Worm (Caenorhabditis elegans) whole organism, L4 larva: ENCODE data around the gene med-2.

Experiments used
- F26F4.8 ChIP-seq: fragments of 200-800 bp; sonication (Bioruptor generic); conservative IDR thresholded peaks from 2 replicates; pipeline ENCODE4 v1.3.6; 2022; ENCODE audit warnings: missing genetic modification characterization, missing compliant biosample characterization
- F37D6.2 ChIP-seq: sonication (generic microtip); optimal IDR thresholded peaks from 2 replicates; lab custom pipeline; 2016; ENCODE audit warnings: mild to moderate bottlenecking, missing genetic modification characterization, missing compliant biosample characterization
- F44E2.7 ChIP-seq: fragments of 200-800 bp; sonication (Bioruptor generic); IDR thresholded peaks from 2 replicates; pipeline ENCODE4 v2.1.2; 2022; ENCODE audit warnings: missing genetic modification characterization, missing compliant biosample characterization
- R02D3.7 ChIP-seq: fragments of 150-350 bp; sonication (generic microtip); optimal IDR thresholded peaks from 3 replicates; lab custom pipeline; 2014; ENCODE audit warnings: missing biosample characterization, missing genetic modification characterization
- T20F7.1 ChIP-seq: fragments of 200-800 bp; sonication (Bioruptor generic); optimal IDR thresholded peaks from 2 replicates; lab custom pipeline; 2018; ENCODE audit warnings: mild to moderate bottlenecking, missing genetic modification characterization, missing compliant biosample characterization
- T26A8.4 ChIP-seq: fragments of 200-800 bp; sonication (Bioruptor generic); IDR thresholded peaks from 2 replicates; pipeline ENCODE4 v1.3.6; 2022; ENCODE audit warnings: missing genetic modification characterization, missing compliant biosample characterization
- aly-2 ChIP-seq: sonication (generic microtip); optimal IDR thresholded peaks from 2 replicates; lab custom pipeline; 2018; ENCODE audit warnings: missing biosample characterization, missing genetic modification characterization
- arid-1 ChIP-seq: fragments of 200-800 bp; sonication (Bioruptor generic); conservative IDR thresholded peaks from 2 replicates; pipeline ENCODE4 v1.3.6; 2022; ENCODE audit warnings: missing genetic modification reagents, missing genetic modification characterization, missing compliant biosample characterization
- ceh-20 ChIP-seq: fragments of 200-800 bp; sonication (Bioruptor generic); IDR thresholded peaks from 2 replicates; pipeline ENCODE4 v1.3.6; 2022; ENCODE audit warnings: missing genetic modification reagents, missing genetic modification characterization, missing compliant biosample characterization
- ceh-28 ChIP-seq: fragments of 150-350 bp; optimal IDR thresholded peaks from 2 replicates; lab custom pipeline; 2014; ENCODE audit warnings: missing biosample characterization, missing genetic modification reagents, missing genetic modification characterization
- ceh-32 ChIP-seq: sonication (generic microtip); optimal IDR thresholded peaks from 2 replicates; lab custom pipeline; 2016; ENCODE audit warnings: mild to moderate bottlenecking, missing genetic modification characterization, missing compliant biosample characterization; ENCODE audit not compliant: poor library complexity
- ceh-44 ChIP-seq: fragments of 200-800 bp; sonication (Bioruptor generic); IDR thresholded peaks from 2 replicates; pipeline ENCODE4 v1.3.6; 2022; ENCODE audit warnings: missing genetic modification reagents, missing genetic modification characterization, missing compliant biosample characterization
- ceh-82 ChIP-seq: sonication (generic microtip); optimal IDR thresholded peaks from 2 replicates; lab custom pipeline; 2017; ENCODE audit warnings: missing biosample characterization, missing genetic modification characterization
- cey-2 ChIP-seq: sonication (generic microtip); optimal IDR thresholded peaks from 3 replicates; lab custom pipeline; 2017; ENCODE audit warnings: missing genetic modification characterization, mild to moderate bottlenecking, missing compliant biosample characterization, antibody characterized with exemption, borderline replicate concordance; ENCODE audit not compliant: insufficient read depth
- ctbp-1 ChIP-seq: fragments of 200-800 bp; sonication (Bioruptor generic); IDR thresholded peaks from 2 replicates; pipeline ENCODE4 v1.3.6; 2022; ENCODE audit warnings: missing genetic modification reagents, missing genetic modification characterization, missing compliant biosample characterization
- daf-16 ChIP-seq, 3 experiments: sonication (generic microtip); optimal IDR thresholded peaks; 2 replicates each; lab custom pipeline; 2016 to 2017; ENCODE audit warnings: missing genetic modification characterization in 3 of 3, missing genetic modification reagents in 3 of 3, mild to moderate bottlenecking in 2 of 3, missing compliant biosample characterization in 2 of 3, missing biosample characterization in 1 of 3, moderate library complexity in 1 of 3
- daf-8 ChIP-seq: fragments of 200-800 bp; sonication (Bioruptor generic); IDR thresholded peaks from 2 replicates; pipeline ENCODE4 v1.3.6; 2022; ENCODE audit warnings: missing genetic modification characterization, missing compliant biosample characterization
- dmd-6 ChIP-seq: fragments of 200-800 bp; sonication (Bioruptor generic); IDR thresholded peaks from 2 replicates; pipeline ENCODE4 v1.3.6; 2022; ENCODE audit warnings: missing genetic modification reagents, missing genetic modification characterization, missing compliant biosample characterization
- dmd-9 ChIP-seq: fragments of 200-800 bp; sonication (Bioruptor generic); IDR thresholded peaks from 2 replicates; pipeline ENCODE4 v1.3.6; 2022; ENCODE audit warnings: missing genetic modification reagents, missing genetic modification characterization, missing compliant biosample characterization
- duxl-1 ChIP-seq: sonication (generic microtip); optimal IDR thresholded peaks from 2 replicates; lab custom pipeline; 2016; ENCODE audit warnings: mild to moderate bottlenecking, missing genetic modification characterization, moderate library complexity, missing compliant biosample characterization; ENCODE audit not compliant: poor library complexity
- egl-27 ChIP-seq: sonication (generic microtip); optimal IDR thresholded peaks from 3 replicates; lab custom pipeline; 2017; ENCODE audit warnings: missing biosample characterization, missing genetic modification reagents, missing genetic modification characterization
- fkh-10 ChIP-seq: fragments of 150-350 bp; optimal IDR thresholded peaks from 2 replicates; lab custom pipeline; 2014; ENCODE audit warnings: missing biosample characterization, missing genetic modification reagents, missing genetic modification characterization
- lim-7 ChIP-seq: fragments of 200-800 bp; sonication (Bioruptor generic); IDR thresholded peaks from 2 replicates; pipeline ENCODE4 v1.3.6; 2022; ENCODE audit warnings: missing genetic modification characterization, missing compliant biosample characterization
- lin-39 ChIP-seq: fragments of 150-350 bp; optimal IDR thresholded peaks from 2 replicates; lab custom pipeline; 2014; ENCODE audit warnings: missing biosample characterization, missing genetic modification reagents, missing genetic modification characterization
- lir-3 ChIP-seq: sonication (generic microtip); optimal IDR thresholded peaks from 2 replicates; lab custom pipeline; 2016; ENCODE audit warnings: mild to moderate bottlenecking, missing genetic modification characterization, missing compliant biosample characterization
- lsy-2 ChIP-seq, 2 experiments: fragments of 150-350 bp in 1 of 2; sonication (generic microtip) in 1 of 2; optimal IDR thresholded peaks; 2 replicates each; lab custom pipeline; 2014 to 2017; ENCODE audit warnings: missing biosample characterization in 2 of 2, missing genetic modification characterization in 2 of 2
- madf-5 ChIP-seq, 2 experiments: fragments of 200-800 bp; sonication (Bioruptor generic); IDR thresholded peaks; 2 replicates each; pipeline ENCODE4 v1.3.6; 2022; ENCODE audit warnings: missing compliant biosample characterization in 2 of 2, missing genetic modification characterization in 2 of 2
- madf-9 ChIP-seq: fragments of 200-800 bp; sonication (Bioruptor generic); conservative IDR thresholded peaks from 2 replicates; pipeline ENCODE4 v1.3.6; 2022; ENCODE audit warnings: missing genetic modification reagents, missing genetic modification characterization, missing compliant biosample characterization
- mes-2 ChIP-seq: sonication (generic microtip); optimal IDR thresholded peaks from 2 replicates; lab custom pipeline; 2016; ENCODE audit warnings: missing genotype, mild to moderate bottlenecking, missing genetic modification characterization, missing compliant biosample characterization; ENCODE audit not compliant: poor library complexity, severe bottlenecking
- mxl-3 ChIP-seq: fragments of 200-800 bp; sonication (Bioruptor generic); optimal IDR thresholded peaks from 2 replicates; lab custom pipeline; 2018; ENCODE audit warnings: mild to moderate bottlenecking, missing genetic modification characterization, missing compliant biosample characterization
- nhr-111 ChIP-seq: fragments of 200-800 bp; sonication (Bioruptor generic); optimal IDR thresholded peaks from 2 replicates; lab custom pipeline; 2018; ENCODE audit warnings: mild to moderate bottlenecking, missing genetic modification characterization, missing compliant biosample characterization
- nhr-237 ChIP-seq: sonication (generic microtip); optimal IDR thresholded peaks from 2 replicates; lab custom pipeline; 2017; ENCODE audit warnings: missing biosample characterization, missing genetic modification characterization
- nhr-28 ChIP-seq: fragments of 150-350 bp; optimal IDR thresholded peaks from 2 replicates; lab custom pipeline; 2014; ENCODE audit warnings: missing biosample characterization, missing genetic modification characterization
- nhr-41 ChIP-seq: fragments of 200-800 bp; sonication (Bioruptor generic); IDR thresholded peaks from 2 replicates; pipeline ENCODE4 v1.3.6; 2022; ENCODE audit warnings: missing genetic modification reagents, missing genetic modification characterization, missing compliant biosample characterization
- nhr-42 ChIP-seq: fragments of 200-800 bp; sonication (Bioruptor generic); IDR thresholded peaks from 2 replicates; pipeline ENCODE4 v1.3.6; 2022; ENCODE audit warnings: missing genetic modification characterization, missing compliant biosample characterization
- nhr-6 ChIP-seq: fragments of 150-350 bp; optimal IDR thresholded peaks from 2 replicates; lab custom pipeline; 2014; ENCODE audit warnings: missing biosample characterization, missing genetic modification characterization
- nhr-76 ChIP-seq: fragments of 150-350 bp; optimal IDR thresholded peaks from 2 replicates; lab custom pipeline; 2014; ENCODE audit warnings: missing biosample characterization, missing genetic modification characterization
- pha-4 ChIP-seq, 2 experiments: fragments of 150-350 bp in 1 of 2; fragments of 200-800 bp in 1 of 2; sonication (Bioruptor generic) in 1 of 2; IDR thresholded peaks in 1 of 2; optimal IDR thresholded peaks in 1 of 2; 2 replicates each; pipeline versions ENCODE4 v1.3.6 to Lab custom; 2014 to 2022; ENCODE audit warnings: missing genetic modification characterization in 2 of 2, missing genetic modification reagents in 2 of 2, missing biosample characterization in 1 of 2, missing compliant biosample characterization in 1 of 2
- php-3 ChIP-seq: fragments of 200-800 bp; sonication (Bioruptor generic); IDR thresholded peaks from 2 replicates; pipeline ENCODE4 v1.3.6; 2022; ENCODE audit warnings: missing genetic modification reagents, missing genetic modification characterization, missing compliant biosample characterization
- sdz-12 ChIP-seq: fragments of 200-800 bp; sonication (Bioruptor generic); optimal IDR thresholded peaks from 2 replicates; lab custom pipeline; 2018; ENCODE audit warnings: mild to moderate bottlenecking, missing genetic modification characterization, missing compliant biosample characterization
- set-16 ChIP-seq: fragments of 200-800 bp; sonication (Bioruptor generic); IDR thresholded peaks from 2 replicates; pipeline ENCODE4 v1.3.6; 2022; ENCODE audit warnings: missing genetic modification reagents, missing genetic modification characterization, missing compliant biosample characterization
- snpc-1.2 ChIP-seq: fragments of 200-800 bp; sonication (Bioruptor generic); IDR thresholded peaks from 2 replicates; pipeline ENCODE4 v1.3.6; 2022; ENCODE audit warnings: missing genetic modification reagents, missing genetic modification characterization, missing compliant biosample characterization
- snpc-4 ChIP-seq: fragments of 150-350 bp; optimal IDR thresholded peaks from 2 replicates; lab custom pipeline; 2014; ENCODE audit warnings: missing biosample characterization, missing genetic modification characterization
- spr-1 ChIP-seq: sonication (generic microtip); optimal IDR thresholded peaks from 2 replicates; lab custom pipeline; 2016; ENCODE audit warnings: mild to moderate bottlenecking, missing genetic modification characterization, missing compliant biosample characterization
- spr-3 ChIP-seq: fragments of 200-800 bp; sonication (Bioruptor generic); optimal IDR thresholded peaks from 2 replicates; lab custom pipeline; 2018; ENCODE audit warnings: mild to moderate bottlenecking, missing genetic modification characterization, missing compliant biosample characterization
- tra-1 ChIP-seq: fragments of 200-800 bp; sonication (Bioruptor generic); IDR thresholded peaks from 2 replicates; pipeline ENCODE4 v1.3.6; 2022; ENCODE audit warnings: missing genetic modification reagents, missing genetic modification characterization, missing compliant biosample characterization
- unc-130 ChIP-seq: sonication (generic microtip); optimal IDR thresholded peaks from 2 replicates; lab custom pipeline; 2016; ENCODE audit warnings: missing genetic modification reagents, missing genetic modification characterization, missing compliant biosample characterization
- zag-1 ChIP-seq: fragments of 150-350 bp; optimal IDR thresholded peaks from 2 replicates; lab custom pipeline; 2014; ENCODE audit warnings: missing biosample characterization, missing genetic modification characterization
- zip-2 ChIP-seq: fragments of 150-350 bp; optimal IDR thresholded peaks from 2 replicates; lab custom pipeline; 2014; ENCODE audit warnings: missing biosample characterization, missing genetic modification characterization
- ztf-11 ChIP-seq: fragments of 150-350 bp; optimal IDR thresholded peaks from 2 replicates; lab custom pipeline; 2014; ENCODE audit warnings: missing biosample characterization, missing genetic modification characterization
- ztf-7 ChIP-seq: fragments of 150-350 bp; optimal IDR thresholded peaks from 2 replicates; lab custom pipeline; 2014; ENCODE audit warnings: missing biosample characterization, missing genetic modification characterization

Gene med-2

ce11 chrIII:6857390-6857848, 26.9 kb upstream of the med-2 start (continued):
- TF ChIP-seq spr-3 (no peak), aly-2 (tag; lab: Kevin White, UChicago) (no peak), ceh-44 (GFP tag; lab: Robert Waterston, UW) (no peak), tra-1 (GFP tag; lab: Robert Waterston, UW) (0 out of 2 replicates have a peak, but pooled peaks have one; percentile 15), nhr-28 (tag; lab: Kevin White, UChicago) (peak; percentile 71), zag-1 (tag; lab: Kevin White, UChicago) (no peak), mes-2 (peak; percentile 28), nhr-237 (tag; lab: Kevin White, UChicago) (no peak), fkh-10 (GFP tag; lab: Kevin White, UChicago) (no peak), dmd-6 (GFP tag; lab: Robert Waterston, UW) (peak; percentile 73), ceh-82 (tag; lab: Kevin White, UChicago) (no peak), snpc-1.2 (no peak), nhr-6 (tag; lab: Kevin White, UChicago) (no peak), F37D6.2 (no peak), php-3 (GFP tag; lab: Robert Waterston, UW) (no peak), dmd-9 (GFP tag; lab: Robert Waterston, UW) (no peak), R02D3.7 (tag; lab: Kevin White, UChicago) (no peak), T26A8.4 (GFP tag; lab: Robert Waterston, UW) (no peak), T20F7.1 (GFP tag; lab: Kevin White, UChicago) (peak; percentile 52), daf-8 (GFP tag; lab: Robert Waterston, UW) (no peak), snpc-4 (tag; lab: Kevin White, UChicago) (no peak), madf-5 (GFP tag; IDR thresholded peaks at IDR 0.05; lab: Robert Waterston, UW) (no peak), arid-1 (GFP tag; lab: Robert Waterston, UW) (no peak), ceh-20 (GFP tag; lab: Robert Waterston, UW) (no peak), F44E2.7 (GFP tag; lab: Robert Waterston, UW) (no peak), pha-4 (GFP tag; IDR thresholded peaks at IDR 0.05; lab: Robert Waterston, UW) (no peak), pha-4 (tag; optimal IDR thresholded peaks at IDR 0.05; lab: Kevin White, UChicago) (peak; percentile 80), sdz-12 (GFP tag; lab: Kevin White, UChicago) (no peak), ceh-32 (tag; lab: Kevin White, UChicago) (no peak), nhr-41 (GFP tag; lab: Robert Waterston, UW) (no peak), duxl-1 (tag; lab: Kevin White, UChicago) (peak; percentile 19), ctbp-1 (GFP tag; lab: Robert Waterston, UW) (no peak), zip-2 (tag; lab: Kevin White, UChicago) (peak; percentile 82), unc-130 (GFP tag; lab: Kevin White, UChicago) (no peak), F26F4.8 (no peak), lir-3 (tag; lab: Kevin White, UChicago) (no peak), mxl-3 (GFP tag; lab: Kevin White, UChicago) (peak; percentile 10), ceh-28 (tag; lab: Kevin White, UChicago) (no peak), nhr-111 (GFP tag; lab: Kevin White, UChicago) (no peak), cey-2 (tag; lab: Kevin White, UChicago) (no peak), nhr-76 (tag; lab: Kevin White, UChicago) (no peak), egl-27 (tag; lab: Kevin White, UChicago) (no peak), lin-39 (no peak), daf-16 (GFP tag; optimal IDR thresholded peaks at IDR 0.05; lab: Kevin White, UChicago) (peak in 1 of 2 experiments; percentile 44), daf-16 (tag; optimal IDR thresholded peaks at IDR 0.05; lab: Kevin White, UChicago) (peak; percentile 86), set-16 (no peak), lim-7 (GFP tag; lab: Robert Waterston, UW) (no peak), madf-9 (GFP tag; lab: Robert Waterston, UW) (no peak), spr-1 (tag; lab: Kevin White, UChicago) (no peak), lsy-2 (tag; optimal IDR thresholded peaks at IDR 0.05; lab: Kevin White, UChicago) (peak; percentile 5 to 30), ztf-7 (no peak), ztf-11 (tag; lab: Kevin White, UChicago) (no peak), nhr-42 (GFP tag; lab: Robert Waterston, UW) (no peak)
